Worm (Caenorhabditis elegans) whole organism, young adult: ENCODE data around the gene nhr-256.

ENCODE experiments used
- B0035.1 ChIP-seq: sonication (generic microtip); optimal IDR thresholded peaks from 2 replicates; lab custom pipeline; 2016; ENCODE audit warnings: missing genetic modification characterization, mild to moderate bottlenecking, missing compliant biosample characterization, missing genotype, missing genetic modification reagents
- C06A6.2 ChIP-seq: fragments of 200-800 bp; sonication (Bioruptor generic); conservative IDR thresholded peaks from 2 replicates; pipeline ENCODE4 v1.3.6; 2022; ENCODE audit warnings: missing genetic modification characterization, missing compliant biosample characterization
- D2030.7 ChIP-seq: fragments of 200-800 bp; sonication (Bioruptor generic); IDR thresholded peaks from 2 replicates; pipeline ENCODE4 v1.3.6; 2022; ENCODE audit warnings: missing genetic modification reagents, missing genetic modification characterization, missing compliant biosample characterization
- F10E7.11 ChIP-seq: sonication (generic microtip); optimal IDR thresholded peaks from 2 replicates; lab custom pipeline; 2017; ENCODE audit warnings: mild to moderate bottlenecking, missing genetic modification characterization, moderate library complexity, missing compliant biosample characterization
- F23B12.7 ChIP-seq: sonication (generic microtip); optimal IDR thresholded peaks from 2 replicates; lab custom pipeline; 2017; ENCODE audit warnings: missing genetic modification characterization, mild to moderate bottlenecking, missing compliant biosample characterization, antibody characterized with exemption, moderate library complexity; ENCODE audit not compliant: insufficient read depth
- F37B4.10 ChIP-seq: fragments of 200-800 bp; sonication (Bioruptor generic); IDR thresholded peaks from 2 replicates; pipeline ENCODE4 v1.3.6; 2022; ENCODE audit warnings: missing genetic modification characterization, missing compliant biosample characterization
- F55B11.4 ChIP-seq: sonication (generic microtip); optimal IDR thresholded peaks from 2 replicates; lab custom pipeline; 2016; ENCODE audit warnings: missing compliant biosample characterization, missing genetic modification characterization, borderline replicate concordance; ENCODE audit not compliant: insufficient read depth
- F57C9.4 ChIP-seq: sonication (generic microtip); optimal IDR thresholded peaks from 2 replicates; lab custom pipeline; 2017; ENCODE audit warnings: mild to moderate bottlenecking, missing genetic modification characterization, missing compliant biosample characterization
- T26A5.8 ChIP-seq: sonication (generic microtip); optimal IDR thresholded peaks from 2 replicates; lab custom pipeline; 2016; ENCODE audit warnings: missing genetic modification characterization, missing compliant biosample characterization
- Y53G8AR.9 ChIP-seq: fragments of 200-800 bp; sonication (Bioruptor generic); conservative IDR thresholded peaks from 2 replicates; pipeline ENCODE4 v1.3.6; 2022; ENCODE audit warnings: missing genetic modification reagents, missing genetic modification characterization, missing compliant biosample characterization
- Y67H2A.10 ChIP-seq: fragments of 200-800 bp; sonication (Bioruptor generic); conservative IDR thresholded peaks from 2 replicates; pipeline ENCODE4 v1.3.6; 2022; ENCODE audit warnings: missing genetic modification reagents, missing genetic modification characterization, missing compliant biosample characterization
- Y95B8A.8 ChIP-seq: fragments of 200-800 bp; sonication (Bioruptor generic); IDR thresholded peaks from 2 replicates; pipeline ENCODE4 v1.3.6; 2022; ENCODE audit warnings: missing genetic modification reagents, missing genetic modification characterization, missing compliant biosample characterization
- athp-1 ChIP-seq: sonication (generic microtip); optimal IDR thresholded peaks from 2 replicates; lab custom pipeline; 2017; ENCODE audit warnings: mild to moderate bottlenecking, missing genetic modification characterization, missing compliant biosample characterization
- attf-6 ChIP-seq: fragments of 200-800 bp; sonication (Bioruptor generic); IDR thresholded peaks from 2 replicates; pipeline ENCODE4 v1.3.6; 2022; ENCODE audit warnings: missing genetic modification reagents, missing genetic modification characterization, missing compliant biosample characterization
- bed-1 ChIP-seq: fragments of 200-800 bp; sonication (Bioruptor generic); IDR thresholded peaks from 2 replicates; pipeline ENCODE4 v1.3.6; 2022; ENCODE audit warnings: missing genetic modification reagents, missing genetic modification characterization, missing compliant biosample characterization
- cebp-2 ChIP-seq: fragments of 200-800 bp; sonication (Bioruptor generic); IDR thresholded peaks from 2 replicates; pipeline ENCODE4 v1.3.6; 2022; ENCODE audit warnings: missing genetic modification characterization, missing compliant biosample characterization
- ceh-79 ChIP-seq: sonication (generic microtip); optimal IDR thresholded peaks from 2 replicates; lab custom pipeline; 2017; ENCODE audit warnings: mild to moderate bottlenecking, missing genetic modification characterization, missing compliant biosample characterization
- die-1 ChIP-seq: sonication (generic microtip); optimal IDR thresholded peaks from 2 replicates; lab custom pipeline; 2016; ENCODE audit warnings: missing genotype, mild to moderate bottlenecking, missing genetic modification characterization, missing compliant biosample characterization
- dpff-1 ChIP-seq: sonication (generic microtip); optimal IDR thresholded peaks from 2 replicates; lab custom pipeline; 2017; ENCODE audit warnings: mild to moderate bottlenecking, missing genetic modification characterization, missing compliant biosample characterization
- egl-18 ChIP-seq: fragments of 200-800 bp; sonication (Bioruptor generic); IDR thresholded peaks from 2 replicates; pipeline ENCODE4 v1.3.6; 2022; ENCODE audit warnings: missing genetic modification reagents, missing genetic modification characterization, missing compliant biosample characterization
- ets-4 ChIP-seq: fragments of 200-800 bp; sonication (Bioruptor generic); optimal IDR thresholded peaks from 2 replicates; lab custom pipeline; 2018; ENCODE audit warnings: mild to moderate bottlenecking, missing genetic modification characterization, missing compliant biosample characterization
- fkh-3 ChIP-seq: sonication (generic microtip); optimal IDR thresholded peaks from 2 replicates; lab custom pipeline; 2016; ENCODE audit warnings: mild to moderate bottlenecking, missing genetic modification characterization, missing compliant biosample characterization
- him-1 ChIP-seq: sonication (generic microtip); optimal IDR thresholded peaks from 2 replicates; lab custom pipeline; 2016; ENCODE audit warnings: missing genotype, missing genetic modification reagents, missing genetic modification characterization, missing compliant biosample characterization
- hmg-1.2 ChIP-seq: fragments of 200-800 bp; sonication (Bioruptor generic); IDR thresholded peaks from 2 replicates; pipeline ENCODE4 v1.3.6; 2022; ENCODE audit warnings: missing genetic modification reagents, missing genetic modification characterization, missing compliant biosample characterization
- hsf-1 ChIP-seq: fragments of 200-800 bp; sonication (Bioruptor generic); IDR thresholded peaks from 2 replicates; pipeline ENCODE4 v1.3.6; 2022; ENCODE audit warnings: missing genetic modification reagents, missing genetic modification characterization, missing compliant biosample characterization
- let-526 ChIP-seq: fragments of 200-800 bp; sonication (Bioruptor generic); IDR thresholded peaks from 2 replicates; pipeline ENCODE4 v1.3.6; 2022; ENCODE audit warnings: missing genetic modification reagents, missing genetic modification characterization, missing compliant biosample characterization
- let-607 ChIP-seq, 2 experiments: fragments of 200-800 bp in 1 of 2; sonication (Bioruptor generic) in 1 of 2; sonication (generic microtip) in 1 of 2; optimal IDR thresholded peaks; 2 replicates each; lab custom pipeline; 2016 to 2018; ENCODE audit warnings: mild to moderate bottlenecking in 2 of 2, missing compliant biosample characterization in 2 of 2, missing genetic modification characterization in 2 of 2, moderate library complexity in 2 of 2, missing genotype in 1 of 2
- lsy-27 ChIP-seq: sonication (generic microtip); optimal IDR thresholded peaks from 2 replicates; lab custom pipeline; 2017; ENCODE audit warnings: missing genetic modification characterization, mild to moderate bottlenecking, missing compliant biosample characterization, antibody characterized with exemption, missing genotype, borderline replicate concordance; ENCODE audit not compliant: insufficient read depth
- mcd-1 ChIP-seq: fragments of 200-800 bp; sonication (Bioruptor generic); IDR thresholded peaks from 2 replicates; pipeline ENCODE4 v1.3.6; 2022; ENCODE audit warnings: missing genetic modification reagents, missing genetic modification characterization, missing compliant biosample characterization
- mxl-1 ChIP-seq: sonication (generic microtip); optimal IDR thresholded peaks from 2 replicates; lab custom pipeline; 2016; ENCODE audit warnings: missing genetic modification characterization, missing compliant biosample characterization
- nhr-120 ChIP-seq: fragments of 200-800 bp; sonication (Bioruptor generic); IDR thresholded peaks from 2 replicates; pipeline ENCODE4 v1.3.6; 2022; ENCODE audit warnings: missing genetic modification characterization, missing compliant biosample characterization
- nhr-80 ChIP-seq: sonication (generic microtip); optimal IDR thresholded peaks from 2 replicates; lab custom pipeline; 2016; ENCODE audit warnings: missing genetic modification characterization, missing compliant biosample characterization
- rec-8 ChIP-seq, 2 experiments: sonication (generic microtip); optimal IDR thresholded peaks; 2 replicates each; lab custom pipeline; 2016; ENCODE audit warnings: mild to moderate bottlenecking in 2 of 2, missing genetic modification characterization in 2 of 2, missing genetic modification reagents in 2 of 2, missing genotype in 2 of 2, missing biosample characterization in 1 of 2, missing compliant biosample characterization in 1 of 2, moderate library complexity in 1 of 2
- rpc-1 ChIP-seq, 2 experiments: fragments of 150-350 bp in 1 of 2; sonication (generic microtip) in 1 of 2; optimal IDR thresholded peaks; 2 replicates each; lab custom pipeline; 2014 to 2018; ENCODE audit warnings: missing biosample characterization in 1 of 2, missing genetic modification characterization in 1 of 2, missing genetic modification reagents in 1 of 2, missing genotype in 1 of 2
- sdz-38 ChIP-seq: sonication (generic microtip); optimal IDR thresholded peaks from 2 replicates; lab custom pipeline; 2016; ENCODE audit warnings: missing genotype, missing genetic modification characterization, missing compliant biosample characterization
- somi-1 ChIP-seq: fragments of 200-800 bp; sonication (Bioruptor generic); optimal IDR thresholded peaks from 2 replicates; lab custom pipeline; 2018; ENCODE audit warnings: mild to moderate bottlenecking, missing genetic modification characterization, missing compliant biosample characterization
- tbx-9 ChIP-seq: sonication (generic microtip); optimal IDR thresholded peaks from 2 replicates; lab custom pipeline; 2016; ENCODE audit warnings: borderline replicate concordance, missing genetic modification characterization, inconsistent platforms, missing compliant biosample characterization
- ztf-22 ChIP-seq: fragments of 200-800 bp; sonication (Bioruptor generic); optimal IDR thresholded peaks from 2 replicates; lab custom pipeline; 2018; ENCODE audit warnings: mild to moderate bottlenecking, missing genetic modification characterization, moderate library complexity, missing compliant biosample characterization

Gene nhr-256

DNA sequence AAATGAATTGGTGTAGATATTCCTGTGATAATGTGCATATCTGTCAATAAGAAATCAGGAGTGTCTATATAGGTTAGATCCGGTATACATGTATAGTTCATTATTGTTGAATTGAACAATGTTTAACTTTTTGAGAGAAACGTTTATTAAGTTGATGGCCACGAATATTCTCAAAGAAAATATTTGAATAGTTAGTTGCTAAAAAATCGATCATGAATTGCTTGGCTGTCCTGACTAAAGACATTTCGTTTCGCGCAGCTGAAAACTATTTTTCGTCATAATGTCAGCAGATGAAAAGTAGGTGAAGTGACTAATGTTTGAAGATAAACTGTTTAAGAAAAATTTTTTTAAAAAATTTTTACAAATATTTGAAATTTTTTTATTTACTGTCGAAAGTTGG is 7.9 kb downstream of the nhr-256 start, which contains the start of gene srh-199:
TSS of gene srh-199 (minus strand) at position 101 of the 400 bp plus-strand sequence.
- TF ChIP-seq lsy-27 (tag; lab: Kevin White, UChicago) (no peak), let-526 (GFP tag; lab: Robert Waterston, UW) (no peak), nhr-120 (GFP tag; lab: Robert Waterston, UW) (no peak), F37B4.10 (GFP tag; lab: Robert Waterston, UW) (no peak), D2030.7 (GFP tag; lab: Robert Waterston, UW) (no peak), rpc-1 (optimal IDR thresholded peaks at IDR 0.05; lab: Kevin White, UChicago) (no peak), rpc-1 (tag; optimal IDR thresholded peaks at IDR 0.05; lab: Kevin White, UChicago) (no peak), B0035.1 (tag; lab: Kevin White, UChicago) (no peak), egl-18 (GFP tag; lab: Robert Waterston, UW) (no peak), Y95B8A.8 (GFP tag; lab: Robert Waterston, UW) (no peak), F23B12.7 (tag; lab: Kevin White, UChicago) (no peak), let-607 (tag; optimal IDR thresholded peaks at IDR 0.05; lab: Kevin White, UChicago) (no peak), rec-8 (tag; optimal IDR thresholded peaks at IDR 0.05; lab: Kevin White, UChicago) (no peak), T26A5.8 (tag; lab: Kevin White, UChicago) (no peak), him-1 (tag; lab: Kevin White, UChicago) (no peak), Y53G8AR.9 (GFP tag; lab: Robert Waterston, UW) (no peak)

DNA sequence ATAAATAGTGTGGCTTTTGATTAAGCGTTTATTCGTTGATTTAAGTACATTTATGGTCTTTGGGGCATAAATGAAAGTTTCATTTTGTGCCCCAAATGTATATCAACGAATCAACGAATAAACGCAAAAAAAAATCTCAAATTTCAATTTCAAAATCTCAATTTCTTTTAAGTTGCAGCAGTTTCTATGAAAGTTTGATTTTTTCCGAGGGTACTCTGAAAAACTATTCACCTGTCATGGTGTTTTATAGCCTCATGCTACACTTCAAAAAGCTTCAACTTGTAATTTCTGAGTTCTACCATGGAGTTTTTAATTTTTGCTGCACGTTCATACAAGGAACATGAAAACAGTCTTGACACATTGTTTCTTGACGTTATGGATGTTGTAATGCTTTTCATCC is 8.9 kb downstream of the nhr-256 start, which contains the start of gene ZK697.1:
TSS of gene ZK697.1 (plus strand) at position 301 of the 400 bp plus-strand sequence.
- TF ChIP-seq ztf-22 (no peak), F57C9.4 (tag; lab: Kevin White, UChicago) (no peak), cebp-2 (no peak), F55B11.4 (tag; lab: Kevin White, UChicago) (no peak), dpff-1 (no peak), hsf-1 (no peak), B0035.1 (tag; lab: Kevin White, UChicago) (no peak), athp-1 (tag; lab: Kevin White, UChicago) (no peak), mcd-1 (no peak), fkh-3 (tag; lab: Kevin White, UChicago) (no peak), F23B12.7 (tag; lab: Kevin White, UChicago) (no peak), tbx-9 (tag; lab: Kevin White, UChicago) (no peak), die-1 (tag; lab: Kevin White, UChicago) (no peak), sdz-38 (no peak)

DNA sequence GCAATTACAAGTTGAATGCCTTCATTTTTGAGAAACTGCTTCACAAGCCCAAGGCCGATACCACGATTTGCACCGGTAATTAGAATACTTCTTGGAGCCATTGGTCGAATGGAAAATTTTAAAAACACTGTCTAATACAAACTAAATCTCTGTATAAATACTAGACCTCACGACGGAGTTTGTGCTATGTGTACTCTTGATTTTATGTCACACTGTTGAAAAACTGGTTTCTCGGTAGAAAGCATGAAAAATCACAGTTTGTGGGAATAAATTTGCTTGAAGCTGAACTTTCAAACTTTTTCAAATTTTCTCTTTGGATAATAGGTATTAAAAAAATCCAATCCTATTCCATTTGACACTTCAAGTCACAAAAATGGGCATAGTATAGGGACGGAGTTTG is 12.0 kb downstream of the nhr-256 start, which contains the start of gene ZK697.14:
TSS of gene ZK697.14 (minus strand) at position 101 of the 400 bp plus-strand sequence.
- TF ChIP-seq tbx-9 (tag; lab: Kevin White, UChicago), result no peak
- TF ChIP-seq attf-6, result no peak
- TF ChIP-seq mxl-1 (tag; lab: Kevin White, UChicago), result no peak
- TF ChIP-seq hmg-1.2 (GFP tag; lab: Robert Waterston, UW), result no peak
- no peak for TF ChIP-seq ztf-22
- TF ChIP-seq C06A6.2, result no peak
- no peak for TF ChIP-seq ceh-79
- no peak for TF ChIP-seq fkh-3 (tag; lab: Kevin White, UChicago)
- TF ChIP-seq somi-1 (GFP tag; lab: Kevin White, UChicago), result no peak

DNA sequence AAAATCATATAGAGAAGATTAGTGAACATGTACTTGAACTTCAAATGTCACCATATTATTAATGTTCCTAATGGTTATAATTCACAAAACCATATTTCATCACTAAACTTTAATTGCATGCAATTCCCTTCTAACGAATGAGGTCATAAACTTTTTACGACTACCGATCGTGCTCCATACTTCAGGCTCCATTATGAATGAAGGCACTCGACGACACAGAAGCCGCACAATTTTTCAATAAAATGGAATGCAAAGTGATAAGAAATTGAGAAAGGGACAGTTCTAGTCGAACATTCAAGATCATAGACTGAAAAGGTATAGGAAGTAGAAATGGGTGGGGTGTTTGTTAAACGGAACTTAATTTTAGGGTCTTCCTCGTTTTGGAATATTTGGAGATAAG is 12.5 kb downstream of the nhr-256 start:
- TF ChIP-seq Y67H2A.10 (GFP tag; lab: Robert Waterston, UW) (no peak), let-607 (tag; optimal IDR thresholded peaks at IDR 0.05; lab: Kevin White, UChicago) (no peak), F57C9.4 (tag; lab: Kevin White, UChicago) (no peak), nhr-80 (tag; lab: Kevin White, UChicago) (peak; percentile 32), ets-4 (GFP tag; lab: Kevin White, UChicago) (no peak), bed-1 (GFP tag; lab: Robert Waterston, UW) (no peak), F10E7.11 (no peak)
